Worm (Caenorhabditis elegans): ENCODE results near the gene pcp-3.

DNA sequence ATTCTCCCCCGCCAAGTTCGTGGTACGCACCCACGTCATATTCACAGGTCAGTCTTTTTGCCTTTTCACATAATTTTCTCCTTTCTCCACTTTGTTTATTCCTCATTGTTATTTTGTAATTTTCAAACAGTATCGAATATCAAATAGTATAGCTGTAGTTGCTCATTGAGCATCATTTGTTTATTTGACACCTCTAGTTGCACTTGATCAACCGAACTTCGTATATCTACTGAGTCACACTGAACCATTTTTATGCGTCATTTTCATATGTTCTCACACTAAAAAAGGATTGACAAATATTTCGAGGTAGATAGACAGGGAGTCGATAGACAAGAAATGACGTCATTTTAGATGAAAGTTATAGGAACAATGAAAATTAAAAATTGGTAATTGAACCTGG lies 38.6 kb downstream of the pcp-3 start:
- TF ChIP-seq ceh-82 (tag; optimal IDR thresholded peaks at IDR 0.05) (no peak), nhr-237 (tag; optimal IDR thresholded peaks at IDR 0.05) (no peak), jun-1 (tag; optimal IDR thresholded peaks at IDR 0.05) (no peak), nhr-77 (tag; optimal IDR thresholded peaks at IDR 0.05) (no peak), zfp-3 (GFP tag; conservative IDR thresholded peaks at IDR 0.05) (no peak), pha-4 (GFP tag; IDR thresholded peaks at IDR 0.05) (no peak), pha-4 (tag; optimal IDR thresholded peaks at IDR 0.05) (no peak), aly-2 (tag; optimal IDR thresholded peaks at IDR 0.05) (no peak), nhr-76 (tag; optimal IDR thresholded peaks at IDR 0.05) (no peak), F49E8.2 (tag; optimal IDR thresholded peaks at IDR 0.05; ENCODE audit: borderline replicate concordance) (no peak), ZK337.2 (GFP tag; IDR thresholded peaks at IDR 0.05) (no peak), zip-2 (tag; optimal IDR thresholded peaks at IDR 0.05) (no peak), hlh-30 (tag; optimal IDR thresholded peaks at IDR 0.05; ENCODE audit: insufficient read depth) (no peak), fkh-10 (GFP tag; optimal IDR thresholded peaks at IDR 0.05) (no peak), lsy-2 (tag; optimal IDR thresholded peaks at IDR 0.05) (no peak)

Data from whole organism, L4 larva.